Worm (Caenorhabditis elegans) whole organism, late embryonic: ENCODE results near the gene clec-24.

Experiments used
- C08G9.2 ChIP-seq: sonication (generic microtip); optimal IDR thresholded peaks from 2 replicates; lab custom pipeline; 2016; ENCODE audit warnings: mild to moderate bottlenecking, missing genetic modification characterization, moderate library complexity, missing compliant biosample characterization
- K09A11.1 ChIP-seq: sonication (generic microtip); optimal IDR thresholded peaks from 2 replicates; lab custom pipeline; 2017; ENCODE audit warnings: antibody characterized with exemption, mild to moderate bottlenecking, missing genetic modification characterization, missing compliant biosample characterization; ENCODE audit not compliant: insufficient read depth
- Y22D7AL.16 ChIP-seq: sonication (generic microtip); optimal IDR thresholded peaks from 2 replicates; lab custom pipeline; 2016; ENCODE audit warnings: missing genetic modification characterization, missing compliant biosample characterization
- ahr-1 ChIP-seq: sonication (generic microtip); optimal IDR thresholded peaks from 2 replicates; lab custom pipeline; 2016; ENCODE audit warnings: missing genetic modification characterization, missing compliant biosample characterization
- ceh-24 ChIP-seq: sonication (generic microtip); optimal IDR thresholded peaks from 2 replicates; lab custom pipeline; 2016; ENCODE audit warnings: mild to moderate bottlenecking, missing genetic modification characterization, missing compliant biosample characterization
- ceh-34 ChIP-seq: sonication (generic microtip); optimal IDR thresholded peaks from 2 replicates; lab custom pipeline; 2016; ENCODE audit warnings: mild to moderate bottlenecking, missing genetic modification characterization, missing compliant biosample characterization
- ceh-48 ChIP-seq: sonication (generic microtip); optimal IDR thresholded peaks from 2 replicates; lab custom pipeline; 2016; ENCODE audit warnings: missing genetic modification characterization, inconsistent platforms, missing compliant biosample characterization
- ceh-6 ChIP-seq: fragments of 200-800 bp; sonication (Bioruptor generic); optimal IDR thresholded peaks from 2 replicates; lab custom pipeline; 2018; ENCODE audit warnings: mild to moderate bottlenecking, missing genetic modification characterization, missing compliant biosample characterization
- ceh-9 ChIP-seq: sonication (generic microtip); optimal IDR thresholded peaks from 2 replicates; lab custom pipeline; 2016; ENCODE audit warnings: mild to moderate bottlenecking, missing genetic modification characterization, inconsistent platforms, missing compliant biosample characterization
- elt-2 ChIP-seq: sonication (generic microtip); optimal IDR thresholded peaks from 2 replicates; lab custom pipeline; 2016; ENCODE audit warnings: missing genetic modification reagents, missing genetic modification characterization, missing compliant biosample characterization
- eyg-1 ChIP-seq: sonication (generic microtip); optimal IDR thresholded peaks from 2 replicates; lab custom pipeline; 2016; ENCODE audit warnings: missing genotype, missing genetic modification characterization, missing compliant biosample characterization
- fkh-10 ChIP-seq: fragments of 150-350 bp; optimal IDR thresholded peaks from 2 replicates; lab custom pipeline; 2014; ENCODE audit warnings: missing biosample characterization, missing genetic modification reagents, missing genetic modification characterization
- fkh-6 ChIP-seq: sonication (generic microtip); optimal IDR thresholded peaks from 2 replicates; lab custom pipeline; 2016; ENCODE audit warnings: missing genetic modification characterization, missing compliant biosample characterization
- hlh-15 ChIP-seq: sonication (generic microtip); optimal IDR thresholded peaks from 2 replicates; lab custom pipeline; 2016; ENCODE audit warnings: missing genetic modification characterization, missing compliant biosample characterization
- hlh-30 ChIP-seq: sonication (generic microtip); optimal IDR thresholded peaks from 2 replicates; lab custom pipeline; 2017; ENCODE audit warnings: antibody characterized with exemption, missing genetic modification characterization, missing compliant biosample characterization; ENCODE audit not compliant: insufficient read depth
- hlh-8 ChIP-seq: sonication (generic microtip); optimal IDR thresholded peaks from 2 replicates; lab custom pipeline; 2016; ENCODE audit warnings: missing genotype, missing genetic modification characterization, missing compliant biosample characterization
- madf-2 ChIP-seq: sonication (generic microtip); optimal IDR thresholded peaks from 2 replicates; lab custom pipeline; 2017; ENCODE audit warnings: missing genetic modification characterization, missing compliant biosample characterization
- mec-3 ChIP-seq: sonication (generic microtip); optimal IDR thresholded peaks from 2 replicates; lab custom pipeline; 2016; ENCODE audit warnings: borderline replicate concordance, missing genetic modification characterization, missing compliant biosample characterization
- nfya-1 ChIP-seq: sonication (generic microtip); optimal IDR thresholded peaks from 2 replicates; lab custom pipeline; 2017; ENCODE audit warnings: missing genetic modification characterization, mild to moderate bottlenecking, missing compliant biosample characterization, antibody characterized with exemption, moderate library complexity
- nhr-11 ChIP-seq: fragments of 150-350 bp; optimal IDR thresholded peaks from 2 replicates; lab custom pipeline; 2014; ENCODE audit warnings: missing biosample characterization, missing genetic modification characterization
- nhr-232 ChIP-seq: sonication (generic microtip); optimal IDR thresholded peaks from 2 replicates; lab custom pipeline; 2016; ENCODE audit warnings: missing genetic modification characterization, missing compliant biosample characterization
- pha-2 ChIP-seq: sonication (generic microtip); optimal IDR thresholded peaks from 2 replicates; lab custom pipeline; 2017; ENCODE audit warnings: mild to moderate bottlenecking, missing genetic modification characterization, missing compliant biosample characterization
- pha-4 ChIP-seq: fragments of 150-350 bp; optimal IDR thresholded peaks from 2 replicates; lab custom pipeline; 2018; ENCODE audit warnings: missing biosample characterization, missing genetic modification reagents, missing genetic modification characterization
- pros-1 ChIP-seq: fragments of 150-350 bp; optimal IDR thresholded peaks from 2 replicates; lab custom pipeline; 2014; ENCODE audit warnings: missing biosample characterization, missing genetic modification reagents, missing genetic modification characterization
- ref-2 ChIP-seq: sonication (generic microtip); optimal IDR thresholded peaks from 2 replicates; lab custom pipeline; 2016; ENCODE audit warnings: missing genetic modification characterization, missing compliant biosample characterization
- rnt-1 ChIP-seq: sonication (generic microtip); optimal IDR thresholded peaks from 2 replicates; lab custom pipeline; 2016; ENCODE audit warnings: missing genetic modification characterization, missing compliant biosample characterization
- sox-2 ChIP-seq: fragments of 200-800 bp; sonication (Bioruptor generic); IDR thresholded peaks from 2 replicates; pipeline ENCODE4 v1.3.6; 2022; ENCODE audit warnings: missing genetic modification reagents, missing genetic modification characterization, missing compliant biosample characterization
- tbx-2 ChIP-seq: sonication (generic microtip); optimal IDR thresholded peaks from 2 replicates; lab custom pipeline; 2016; ENCODE audit warnings: missing genetic modification characterization, missing compliant biosample characterization
- tbx-7 ChIP-seq: sonication (generic microtip); optimal IDR thresholded peaks from 2 replicates; lab custom pipeline; 2016; ENCODE audit warnings: missing genotype, missing genetic modification characterization, missing compliant biosample characterization
- unc-3 ChIP-seq, 2 experiments: fragments of 200-800 bp in 1 of 2; sonication (Bioruptor generic) in 1 of 2; sonication (generic microtip) in 1 of 2; conservative IDR thresholded peaks in 1 of 2; optimal IDR thresholded peaks in 1 of 2; 2 replicates each; pipeline versions ENCODE4 v1.3.6 to Lab custom; 2016 to 2022; ENCODE audit warnings: missing compliant biosample characterization in 2 of 2, missing genetic modification characterization in 2 of 2, missing genetic modification reagents in 1 of 2
- unc-55 ChIP-seq: sonication (generic microtip); optimal IDR thresholded peaks from 2 replicates; lab custom pipeline; 2017; ENCODE audit warnings: missing biosample characterization, missing genetic modification reagents, missing genetic modification characterization
- unc-86 ChIP-seq: sonication (generic microtip); optimal IDR thresholded peaks from 2 replicates; lab custom pipeline; 2016; ENCODE audit warnings: missing genetic modification characterization, missing compliant biosample characterization
- zip-5 ChIP-seq: sonication (generic microtip); optimal IDR thresholded peaks from 2 replicates; lab custom pipeline; 2016; ENCODE audit warnings: missing genetic modification characterization, missing compliant biosample characterization
- ztf-16 ChIP-seq: sonication (generic microtip); optimal IDR thresholded peaks from 2 replicates; lab custom pipeline; 2017; ENCODE audit warnings: missing genetic modification characterization, missing compliant biosample characterization

The clec-24 gene

DNA sequence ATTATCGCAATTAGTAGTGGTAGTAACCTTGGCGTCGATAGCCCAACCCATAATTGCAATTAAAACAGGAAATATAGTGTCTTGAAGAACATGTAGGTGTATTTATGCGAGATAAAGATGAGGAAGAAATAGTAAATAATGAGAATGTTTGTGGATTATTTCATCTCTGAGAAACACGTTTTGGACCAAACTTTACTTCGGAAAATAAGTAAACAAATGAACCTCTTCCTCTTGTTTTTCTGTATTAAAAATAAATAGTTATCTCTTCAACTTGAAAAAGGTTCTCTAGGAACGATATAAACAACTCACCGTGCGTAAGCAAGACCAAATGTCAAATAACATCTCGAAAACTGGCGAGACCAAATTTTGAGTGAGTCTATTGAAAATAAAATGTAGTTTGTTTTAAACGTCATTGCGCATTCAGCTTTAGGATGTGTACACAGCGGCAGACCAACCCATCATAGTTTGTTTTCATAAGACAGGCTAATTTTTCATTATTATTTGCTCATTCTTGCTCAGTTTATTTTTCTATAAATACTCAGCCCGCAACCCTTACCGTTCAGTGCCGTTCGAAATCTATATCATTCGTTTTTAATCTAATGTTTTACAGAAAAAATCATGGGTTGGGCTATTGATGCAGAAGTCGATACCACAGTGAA, 20.6 kb downstream of the clec-24 start, which contains the start of the genes F09C6.11 and F09C6.12:
TSS of gene F09C6.11 (minus strand) at position 51 of the 659 bp plus-strand sequence.
TSS of gene F09C6.12 (plus strand) at position 609 of the 659 bp plus-strand sequence.
- no peak for TF ChIP-seq K09A11.1
- no peak for TF ChIP-seq pha-2
- no peak for TF ChIP-seq nhr-11 (tag; lab: Kevin White, UChicago)
- no peak for TF ChIP-seq ref-2 (tag; lab: Kevin White, UChicago)
- TF ChIP-seq tbx-7 (tag; lab: Kevin White, UChicago): no peak
- TF ChIP-seq madf-2 (tag; lab: Kevin White, UChicago): no peak
- no peak for TF ChIP-seq ahr-1
- TF ChIP-seq sox-2 (GFP tag; lab: Robert Waterston, UW): no peak
- TF ChIP-seq unc-55 (GFP tag; lab: Kevin White, UChicago): no peak
- TF ChIP-seq hlh-8 (tag; lab: Kevin White, UChicago): no peak
- TF ChIP-seq mec-3 (tag; lab: Kevin White, UChicago): no peak
- TF ChIP-seq tbx-2: no peak
- TF ChIP-seq ceh-48 (tag; lab: Kevin White, UChicago): no peak
- TF ChIP-seq ztf-16 (tag; lab: Kevin White, UChicago): no peak

DNA sequence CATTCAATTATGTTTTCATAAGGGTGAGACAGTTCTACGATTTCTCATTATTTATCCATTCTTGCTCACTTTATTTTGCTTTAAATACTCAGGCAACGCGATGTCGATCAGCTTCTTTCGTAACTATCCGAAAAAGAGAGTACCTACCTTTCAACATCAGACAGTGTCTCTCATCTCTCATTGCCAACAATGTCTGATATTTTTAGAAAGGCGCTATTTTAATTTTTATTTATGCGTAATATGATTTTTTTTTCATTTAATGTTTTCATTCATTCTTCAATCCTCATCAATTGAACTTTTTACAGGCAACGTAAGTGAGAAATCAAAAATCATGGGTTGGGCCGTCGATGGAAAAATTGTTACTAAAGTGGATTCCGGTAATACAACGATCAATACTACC, 22.9 kb downstream of the clec-24 start, which contains the start of gene F09C6.13:
TSS of gene F09C6.13 (plus strand) at position 301 of the 400 bp plus-strand sequence.
- no peak for TF ChIP-seq elt-2 (tag; lab: Kevin White, UChicago)
- TF ChIP-seq, all 69 proteins: peak for 0

DNA sequence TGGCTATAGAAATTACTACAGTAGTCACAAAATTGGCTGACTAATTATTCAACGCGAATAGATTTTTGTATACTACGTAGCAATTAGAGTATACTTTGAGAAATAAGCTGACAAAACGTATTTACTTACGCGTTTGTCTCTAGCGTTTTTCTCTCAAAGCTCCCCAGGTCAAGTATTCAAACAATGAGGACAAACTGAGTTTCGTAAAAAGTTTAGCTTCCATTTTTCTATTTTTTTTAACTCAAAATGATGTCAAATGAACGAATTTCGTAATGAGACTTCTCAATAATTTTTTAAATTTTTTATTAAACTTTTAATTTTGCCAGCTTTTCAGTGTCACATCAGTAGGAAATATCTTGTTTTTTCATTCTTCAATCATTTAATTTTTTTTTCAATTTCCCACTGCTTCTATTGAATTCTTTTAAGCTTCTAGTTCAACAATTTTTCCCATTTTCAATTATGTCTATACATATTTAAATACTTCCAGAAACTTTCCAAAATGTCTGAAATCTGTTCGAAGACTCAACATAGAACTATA, 27.0 kb downstream of the clec-24 start, which contains the start of the genes ifas-2 and fbxa-44:
TSS of gene ifas-2 (minus strand) at position 101 of the 538 bp plus-strand sequence.
TSS of gene fbxa-44 (plus strand) at position 488 of the 538 bp plus-strand sequence.
- TF ChIP-seq K09A11.1: no peak
- TF ChIP-seq ref-2 (tag; lab: Kevin White, UChicago): no peak
- no peak for TF ChIP-seq pha-2
- no peak for TF ChIP-seq pha-4 (tag; lab: Kevin White, UChicago)
- TF ChIP-seq Y22D7AL.16 (tag; lab: Kevin White, UChicago): no peak
- TF ChIP-seq ceh-34 (tag; lab: Kevin White, UChicago): no peak
- TF ChIP-seq pros-1: no peak
- TF ChIP-seq unc-86 (tag; lab: Kevin White, UChicago): no peak
- no peak for TF ChIP-seq fkh-10 (GFP tag; lab: Kevin White, UChicago)
- TF ChIP-seq C08G9.2 (tag; lab: Kevin White, UChicago): no peak
- no peak for TF ChIP-seq unc-3 (GFP tag; conservative IDR thresholded peaks at IDR 0.05; lab: Robert Waterston, UW)
- no peak for TF ChIP-seq unc-3 (tag; optimal IDR thresholded peaks at IDR 0.05; lab: Kevin White, UChicago)
- TF ChIP-seq fkh-6: no peak
- no peak for TF ChIP-seq ceh-6
- TF ChIP-seq zip-5 (tag; lab: Kevin White, UChicago): no peak
- no peak for TF ChIP-seq nhr-232

DNA sequence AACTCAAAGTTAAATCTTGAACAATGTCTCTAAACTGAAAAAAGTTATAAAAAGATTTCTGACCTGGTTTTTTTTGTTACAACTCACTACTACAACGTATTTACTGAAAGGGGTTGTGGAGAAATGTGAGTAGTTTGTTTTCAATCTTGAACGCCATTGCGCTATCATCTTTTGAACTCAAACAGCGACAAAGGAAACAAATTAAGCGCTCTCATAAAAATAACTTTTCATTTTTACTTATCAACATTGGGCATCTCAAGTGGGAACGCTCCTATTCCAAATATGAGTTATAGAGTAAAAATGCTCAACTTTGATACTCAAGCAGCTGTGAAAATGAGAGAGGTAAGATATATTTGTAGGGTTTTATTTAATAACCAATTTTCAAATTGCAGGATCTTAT, 31.6 kb downstream of the clec-24 start, which contains the start of gene F09C6.15:
TSS of gene F09C6.15 (plus strand) at position 301 of the 400 bp plus-strand sequence.
- TF ChIP-seq rnt-1 (tag; lab: Kevin White, UChicago) (no peak), ceh-24 (tag; lab: Kevin White, UChicago) (no peak), nfya-1 (tag; lab: Kevin White, UChicago) (no peak), nhr-11 (tag; lab: Kevin White, UChicago) (no peak), eyg-1 (tag; lab: Kevin White, UChicago) (no peak), pros-1 (no peak), hlh-8 (tag; lab: Kevin White, UChicago) (no peak), ceh-9 (tag; lab: Kevin White, UChicago) (no peak), hlh-15 (tag; lab: Kevin White, UChicago) (no peak), tbx-2 (no peak), hlh-30 (tag; lab: Kevin White, UChicago) (no peak), unc-55 (GFP tag; lab: Kevin White, UChicago) (no peak)
